Fruit fly (Drosophila melanogaster) whole organism, pupa: ENCODE data around the gene CG46467.

ENCODE experiments used
- CG10348 ChIP-seq: fragments of 200-800 bp; sonication (Bioruptor generic); IDR thresholded peaks from 2 replicates; pipeline ENCODE4 v1.3.6; 2022; ENCODE audit warnings: missing biosample characterization, missing genetic modification characterization
- CG12605 ChIP-seq: fragments of 200-800 bp; sonication (Bioruptor generic); IDR thresholded peaks from 2 replicates; pipeline ENCODE4 v1.3.6; 2022; ENCODE audit warnings: missing biosample characterization, missing genetic modification characterization
- CG17806 ChIP-seq: fragments of 200-800 bp; sonication (Bioruptor generic); optimal IDR thresholded peaks from 2 replicates; lab custom pipeline; 2018; ENCODE audit warnings: missing biosample characterization, mild to moderate bottlenecking, missing genetic modification characterization, moderate library complexity
- CG32121 ChIP-seq: fragments of 200-800 bp; sonication (Bioruptor generic); IDR thresholded peaks from 2 replicates; pipeline ENCODE4 v1.3.6; 2022; ENCODE audit warnings: missing biosample characterization, missing genetic modification characterization
- CG34367 ChIP-seq: fragments of 200-800 bp; sonication (Bioruptor generic); optimal IDR thresholded peaks from 2 replicates; lab custom pipeline; 2018; ENCODE audit warnings: missing biosample characterization, mild to moderate bottlenecking, missing genetic modification characterization
- CG8159 ChIP-seq: fragments of 200-800 bp; sonication (Bioruptor generic); optimal IDR thresholded peaks from 3 replicates; lab custom pipeline; 2018; ENCODE audit warnings: missing biosample characterization, mild to moderate bottlenecking, missing genetic modification characterization, moderate library complexity
- CG8301 ChIP-seq: fragments of 200-800 bp; sonication (Bioruptor generic); optimal IDR thresholded peaks from 2 replicates; lab custom pipeline; 2018; ENCODE audit warnings: missing biosample characterization, mild to moderate bottlenecking, missing genetic modification characterization
- D1 ChIP-seq: fragments of 200-800 bp; sonication (Bioruptor generic); optimal IDR thresholded peaks from 2 replicates; lab custom pipeline; 2018; ENCODE audit warnings: missing biosample characterization, mild to moderate bottlenecking, missing genetic modification characterization, moderate library complexity
- EcR ChIP-seq: fragments of 200-800 bp; sonication (Bioruptor generic); optimal IDR thresholded peaks from 3 replicates; lab custom pipeline; 2019; ENCODE audit warnings: missing biosample characterization, missing genetic modification characterization, mild to moderate bottlenecking, moderate library complexity, missing genetic modification reagents
- Pif1A ChIP-seq: fragments of 200-800 bp; sonication (Bioruptor generic); optimal IDR thresholded peaks from 3 replicates; lab custom pipeline; 2016; ENCODE audit warnings: missing biosample characterization, missing genetic modification characterization
- Pif1B ChIP-seq: fragments of 200-800 bp; sonication (Bioruptor generic); optimal IDR thresholded peaks from 3 replicates; lab custom pipeline; 2016; ENCODE audit warnings: missing biosample characterization, missing genetic modification characterization
- fd96Ca ChIP-seq: fragments of 200-800 bp; sonication (Bioruptor generic); IDR thresholded peaks from 3 replicates; pipeline ENCODE4 v1.3.6; 2022; ENCODE audit warnings: missing biosample characterization, missing genetic modification characterization
- gl ChIP-seq: fragments of 200-800 bp; sonication (Bioruptor generic); optimal IDR thresholded peaks from 2 replicates; lab custom pipeline; 2018; ENCODE audit warnings: missing biosample characterization, mild to moderate bottlenecking, missing genetic modification characterization
- rn ChIP-seq: fragments of 200-800 bp; sonication (Bioruptor generic); IDR thresholded peaks from 2 replicates; pipeline ENCODE4 v1.3.6; 2022; ENCODE audit warnings: missing biosample characterization, missing genetic modification characterization

DNA sequence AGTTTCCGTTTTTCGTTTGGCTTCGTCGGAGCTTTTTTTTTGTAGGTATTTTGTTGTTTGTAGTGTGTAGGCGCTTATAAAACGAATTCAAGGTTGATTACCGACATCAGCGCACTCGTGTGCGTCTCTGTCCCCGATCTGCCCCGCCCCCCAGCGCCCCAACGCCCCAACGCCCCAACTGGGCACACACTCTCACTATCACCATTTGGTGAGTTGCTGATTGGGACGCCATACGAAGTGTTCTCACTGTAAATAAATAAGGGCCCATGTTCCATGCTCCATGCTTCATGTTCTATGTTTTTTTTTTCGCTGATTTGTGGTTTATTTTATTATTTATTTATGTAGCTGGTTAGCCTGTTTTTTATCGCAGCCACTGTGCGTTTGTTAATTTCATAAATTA is 17.0 kb downstream of the CG46467 start:
- no peak for TF ChIP-seq CG12605 (GFP tag; lab: Robert Waterston, UW)
- no peak for TF ChIP-seq D1 (tag; lab: Kevin White, UChicago)
- no peak for TF ChIP-seq CG32121
- TF ChIP-seq rn (GFP tag; lab: Robert Waterston, UW), result no peak
- TF ChIP-seq CG17806 (tag; lab: Kevin White, UChicago), result no peak
- no peak for TF ChIP-seq CG8301 (tag; lab: Kevin White, UChicago)
- no peak for TF ChIP-seq CG34367 (tag; lab: Kevin White, UChicago)
- no peak for TF ChIP-seq EcR (GFP tag; lab: Kevin White, UChicago)
- TF ChIP-seq Pif1B (GFP tag; lab: Kevin White, UChicago), result no peak
- TF ChIP-seq Pif1A (GFP tag; lab: Kevin White, UChicago), result no peak
- no peak for TF ChIP-seq CG10348 (GFP tag; lab: Robert Waterston, UW)
- no peak for TF ChIP-seq gl (tag; lab: Kevin White, UChicago)
- no peak for TF ChIP-seq CG8159
- no peak for TF ChIP-seq fd96Ca (GFP tag; lab: Robert Waterston, UW)
